Worm (Caenorhabditis elegans): ENCODE measurements around the gene R10E4.1.

DNA sequence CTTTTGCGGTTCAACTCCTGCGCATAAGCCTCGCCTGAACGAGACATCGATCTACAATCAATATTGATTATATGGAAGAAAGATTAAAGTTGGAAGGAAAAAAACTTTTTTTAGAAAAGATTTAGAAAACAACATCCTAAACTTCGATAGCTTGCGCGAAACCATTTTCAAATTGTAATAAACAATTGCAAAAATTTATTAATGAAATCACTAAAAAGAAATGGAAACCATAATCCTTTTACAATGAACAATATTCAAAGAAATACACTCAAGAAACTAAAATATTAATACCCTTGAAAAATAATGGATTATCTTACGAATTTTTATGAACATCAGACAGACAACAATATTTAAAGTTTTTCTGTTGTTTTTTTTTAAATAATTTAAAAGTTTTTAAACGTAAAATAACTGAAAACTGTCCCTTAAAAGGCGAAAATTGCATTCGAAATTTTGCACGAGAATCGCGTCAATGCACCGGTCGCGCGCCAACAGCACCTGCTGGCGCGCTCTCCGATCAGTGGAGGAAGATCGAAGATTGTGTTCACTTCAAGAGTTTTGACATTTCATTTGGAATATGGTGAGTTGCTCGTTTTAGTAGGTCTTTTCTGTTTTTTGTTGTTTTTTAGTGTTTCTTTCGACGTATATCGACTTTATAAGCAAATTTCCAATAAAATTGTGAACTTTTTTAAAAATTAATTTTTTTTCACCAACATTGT lies at the start of gene R10E4.1, which contains the start of gene sftb-1:
- TF ChIP-seq pha-4 (tag; optimal IDR thresholded peaks at IDR 0.05): no peak
- TF ChIP-seq zfh-2 (GFP tag; conservative IDR thresholded peaks at IDR 0.05): no peak
- TF ChIP-seq F55B11.4 (tag; optimal IDR thresholded peaks at IDR 0.05; ENCODE audit: borderline replicate concordance, insufficient read depth): no peak
- no peak for TF ChIP-seq F49E8.2 (tag; optimal IDR thresholded peaks at IDR 0.05; ENCODE audit: insufficient read depth)
- TF ChIP-seq dpff-1 (tag; optimal IDR thresholded peaks at IDR 0.05): no peak
- TF ChIP-seq sea-2 (GFP tag; IDR thresholded peaks at IDR 0.05): no peak
- TF ChIP-seq B0336.3 (GFP tag; IDR thresholded peaks at IDR 0.05): peak; percentile 41; the same call in 1 of the 2 replicates
- TF ChIP-seq ztf-18 (tag; optimal IDR thresholded peaks at IDR 0.05): peak; percentile 94
- TF ChIP-seq nfya-1 (tag; optimal IDR thresholded peaks at IDR 0.05; ENCODE audit: borderline replicate concordance, insufficient read depth): no peak

All from whole organism, young adult.